Worm (Caenorhabditis elegans) whole organism, L4 larva: ENCODE measurements around the gene T24E12.2.

Experiments used
- D1046.2 ChIP-seq: fragments of 200-800 bp; sonication (Bioruptor generic); IDR thresholded peaks from 2 replicates; pipeline ENCODE4 v1.3.6; 2022; ENCODE audit warnings: missing genetic modification characterization, missing compliant biosample characterization
- F44E2.7 ChIP-seq: fragments of 200-800 bp; sonication (Bioruptor generic); IDR thresholded peaks from 2 replicates; pipeline ENCODE4 v2.1.2; 2022; ENCODE audit warnings: missing genetic modification characterization, missing compliant biosample characterization
- Y105C5A.15 ChIP-seq: fragments of 200-800 bp; sonication (Bioruptor generic); IDR thresholded peaks from 2 replicates; pipeline ENCODE4 v1.3.6; 2022; ENCODE audit warnings: missing genetic modification characterization, missing compliant biosample characterization
- Y48G9A.11 ChIP-seq: fragments of 200-800 bp; sonication (Bioruptor generic); IDR thresholded peaks from 2 replicates; pipeline ENCODE4 v1.3.6; 2022; ENCODE audit warnings: missing genetic modification reagents, missing genetic modification characterization, missing compliant biosample characterization
- ZK337.2 ChIP-seq: fragments of 200-800 bp; sonication (Bioruptor generic); IDR thresholded peaks from 2 replicates; pipeline ENCODE4 v1.3.6; 2022; ENCODE audit warnings: missing genetic modification reagents, missing genetic modification characterization, missing compliant biosample characterization
- aha-1 ChIP-seq: fragments of 150-350 bp; peaks from one replicate; lab custom pipeline; 2014; ENCODE audit warnings: missing biosample characterization, missing genetic modification characterization
- ama-1 ChIP-seq: fragments of 150-350 bp; optimal IDR thresholded peaks from 2 replicates; lab custom pipeline; 2014; ENCODE audit warnings: inconsistent platforms, mixed read lengths
- ceh-28 ChIP-seq: fragments of 150-350 bp; optimal IDR thresholded peaks from 2 replicates; lab custom pipeline; 2014; ENCODE audit warnings: missing biosample characterization, missing genetic modification reagents, missing genetic modification characterization
- ceh-44 ChIP-seq: fragments of 200-800 bp; sonication (Bioruptor generic); IDR thresholded peaks from 2 replicates; pipeline ENCODE4 v1.3.6; 2022; ENCODE audit warnings: missing genetic modification reagents, missing genetic modification characterization, missing compliant biosample characterization
- ces-1 ChIP-seq: fragments of 150-350 bp; sonication (generic microtip); optimal IDR thresholded peaks from 4 replicates; lab custom pipeline; 2014; ENCODE audit warnings: missing biosample characterization, missing genetic modification reagents, missing genetic modification characterization
- ctbp-1 ChIP-seq: fragments of 200-800 bp; sonication (Bioruptor generic); IDR thresholded peaks from 2 replicates; pipeline ENCODE4 v1.3.6; 2022; ENCODE audit warnings: missing genetic modification reagents, missing genetic modification characterization, missing compliant biosample characterization
- dpl-1 ChIP-seq: fragments of 150-350 bp; optimal IDR thresholded peaks from 2 replicates; lab custom pipeline; 2014; ENCODE audit warnings: missing biosample characterization, missing genetic modification reagents, missing genetic modification characterization
- egl-27 ChIP-seq: sonication (generic microtip); optimal IDR thresholded peaks from 3 replicates; lab custom pipeline; 2017; ENCODE audit warnings: missing biosample characterization, missing genetic modification reagents, missing genetic modification characterization
- hlh-11 ChIP-seq: fragments of 200-800 bp; sonication (Bioruptor generic); optimal IDR thresholded peaks from 2 replicates; lab custom pipeline; 2018; ENCODE audit warnings: mild to moderate bottlenecking, missing genetic modification characterization, missing compliant biosample characterization
- jun-1 ChIP-seq: fragments of 150-350 bp; optimal IDR thresholded peaks from 2 replicates; lab custom pipeline; 2014; ENCODE audit warnings: missing biosample characterization, missing genetic modification reagents, missing genetic modification characterization
- lin-15B ChIP-seq: fragments of 150-350 bp; sonication (generic microtip); optimal IDR thresholded peaks from 3 replicates; lab custom pipeline; 2014; ENCODE audit warnings: missing biosample characterization, missing genetic modification characterization
- lir-3 ChIP-seq: sonication (generic microtip); optimal IDR thresholded peaks from 2 replicates; lab custom pipeline; 2016; ENCODE audit warnings: mild to moderate bottlenecking, missing genetic modification characterization, missing compliant biosample characterization
- lsy-2 ChIP-seq, 2 experiments: fragments of 150-350 bp in 1 of 2; sonication (generic microtip) in 1 of 2; optimal IDR thresholded peaks; 2 replicates each; lab custom pipeline; 2014 to 2017; ENCODE audit warnings: missing biosample characterization in 2 of 2, missing genetic modification characterization in 2 of 2
- madf-5 ChIP-seq, 2 experiments: fragments of 200-800 bp; sonication (Bioruptor generic); IDR thresholded peaks; 2 replicates each; pipeline ENCODE4 v1.3.6; 2022; ENCODE audit warnings: missing compliant biosample characterization in 2 of 2, missing genetic modification characterization in 2 of 2
- mdl-1 ChIP-seq, 2 experiments: fragments of 150-350 bp in 1 of 2; sonication (generic microtip) in 1 of 2; optimal IDR thresholded peaks; 2 replicates each; lab custom pipeline; 2014 to 2017; ENCODE audit warnings: missing biosample characterization in 2 of 2, missing genetic modification characterization in 2 of 2
- mdt-29 ChIP-seq: fragments of 200-800 bp; sonication (Bioruptor generic); IDR thresholded peaks from 2 replicates; pipeline ENCODE4 v1.3.6; 2022; ENCODE audit warnings: missing genetic modification reagents, missing genetic modification characterization, missing compliant biosample characterization
- mep-1 ChIP-seq: fragments of 150-350 bp; sonication (generic microtip); optimal IDR thresholded peaks from 3 replicates; lab custom pipeline; 2014; ENCODE audit warnings: missing biosample characterization, missing genetic modification characterization
- nhr-102 ChIP-seq: sonication (generic microtip); optimal IDR thresholded peaks from 2 replicates; lab custom pipeline; 2016; ENCODE audit warnings: mild to moderate bottlenecking, missing genetic modification characterization, moderate library complexity, missing compliant biosample characterization
- nhr-11 ChIP-seq: fragments of 150-350 bp; optimal IDR thresholded peaks from 2 replicates; lab custom pipeline; 2014; ENCODE audit warnings: missing biosample characterization, missing genetic modification characterization
- nhr-237 ChIP-seq: sonication (generic microtip); optimal IDR thresholded peaks from 2 replicates; lab custom pipeline; 2017; ENCODE audit warnings: missing biosample characterization, missing genetic modification characterization
- nhr-28 ChIP-seq: fragments of 150-350 bp; optimal IDR thresholded peaks from 2 replicates; lab custom pipeline; 2014; ENCODE audit warnings: missing biosample characterization, missing genetic modification characterization
- nhr-41 ChIP-seq: fragments of 200-800 bp; sonication (Bioruptor generic); IDR thresholded peaks from 2 replicates; pipeline ENCODE4 v1.3.6; 2022; ENCODE audit warnings: missing genetic modification reagents, missing genetic modification characterization, missing compliant biosample characterization
- nhr-42 ChIP-seq: fragments of 200-800 bp; sonication (Bioruptor generic); IDR thresholded peaks from 2 replicates; pipeline ENCODE4 v1.3.6; 2022; ENCODE audit warnings: missing genetic modification characterization, missing compliant biosample characterization
- nhr-48 ChIP-seq: sonication (generic microtip); optimal IDR thresholded peaks from 2 replicates; lab custom pipeline; 2016; ENCODE audit warnings: mild to moderate bottlenecking, missing genetic modification characterization, missing compliant biosample characterization
- pqm-1 ChIP-seq: sonication (generic microtip); optimal IDR thresholded peaks from 2 replicates; lab custom pipeline; 2017; ENCODE audit warnings: missing biosample characterization, missing genetic modification characterization
- sdz-12 ChIP-seq: fragments of 200-800 bp; sonication (Bioruptor generic); optimal IDR thresholded peaks from 2 replicates; lab custom pipeline; 2018; ENCODE audit warnings: mild to moderate bottlenecking, missing genetic modification characterization, missing compliant biosample characterization
- skn-1 ChIP-seq: fragments of 150-350 bp; optimal IDR thresholded peaks from 2 replicates; lab custom pipeline; 2014; ENCODE audit warnings: missing biosample characterization, missing genetic modification characterization
- tra-1 ChIP-seq: fragments of 200-800 bp; sonication (Bioruptor generic); IDR thresholded peaks from 2 replicates; pipeline ENCODE4 v1.3.6; 2022; ENCODE audit warnings: missing genetic modification reagents, missing genetic modification characterization, missing compliant biosample characterization
- unc-130 ChIP-seq: sonication (generic microtip); optimal IDR thresholded peaks from 2 replicates; lab custom pipeline; 2016; ENCODE audit warnings: missing genetic modification reagents, missing genetic modification characterization, missing compliant biosample characterization
- unc-39 ChIP-seq: sonication (generic microtip); optimal IDR thresholded peaks from 2 replicates; lab custom pipeline; 2017; ENCODE audit warnings: missing biosample characterization, missing genetic modification characterization
- unc-62 ChIP-seq, 3 experiments: fragments of 150-350 bp in 1 of 3; sonication (generic microtip); optimal IDR thresholded peaks in 2 of 3; peaks in 1 of 3; 1 replicate in 1 of 3; 2 replicates in 2 of 3; lab custom pipeline; 2014 to 2017; ENCODE audit warnings: missing biosample characterization in 3 of 3, missing genetic modification characterization in 3 of 3, missing genetic modification reagents in 3 of 3, missing genotype in 1 of 3
- vab-7 ChIP-seq: fragments of 200-800 bp; sonication (Bioruptor generic); IDR thresholded peaks from 2 replicates; pipeline ENCODE4 v1.3.6; 2022; ENCODE audit warnings: missing genetic modification reagents, missing genetic modification characterization, missing compliant biosample characterization

T24E12.2 gene

DNA sequence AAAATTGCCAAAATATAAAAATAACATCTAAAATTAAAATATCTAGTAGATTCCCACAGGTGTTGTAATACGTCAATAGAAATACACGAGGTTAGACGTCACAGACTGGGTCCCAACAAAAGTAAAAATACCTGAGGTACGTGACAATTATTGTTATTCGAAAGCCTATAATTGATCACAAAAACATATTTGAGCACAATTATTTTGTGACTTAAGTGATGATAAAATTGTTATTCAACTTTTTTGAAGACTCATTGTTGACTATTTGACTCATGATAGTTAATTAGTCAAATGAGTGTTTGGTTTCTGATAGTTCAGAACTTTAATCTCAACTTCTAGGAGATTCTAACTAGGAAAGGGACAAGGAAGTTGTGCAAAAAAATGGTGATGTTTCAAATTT, 4.9 kb upstream of the T24E12.2 start:
- TF ChIP-seq mep-1 (tag; lab: Kevin White, UChicago) (no peak), Y48G9A.11 (GFP tag; lab: Robert Waterston, UW) (no peak), hlh-11 (tag; lab: Kevin White, UChicago) (no peak), nhr-41 (no peak), mdl-1 (tag; optimal IDR thresholded peaks at IDR 0.05; lab: Kevin White, UChicago) (no peak), nhr-11 (no peak), madf-5 (GFP tag; IDR thresholded peaks at IDR 0.05; lab: Robert Waterston, UW) (no peak), lsy-2 (tag; optimal IDR thresholded peaks at IDR 0.05; lab: Kevin White, UChicago) (no peak), nhr-42 (GFP tag; lab: Robert Waterston, UW) (no peak), ama-1 (lab: Kevin White, UChicago) (no peak), tra-1 (GFP tag; lab: Robert Waterston, UW) (no peak), nhr-237 (tag; lab: Kevin White, UChicago) (no peak), ZK337.2 (GFP tag; lab: Robert Waterston, UW) (no peak), ces-1 (GFP tag; lab: Kevin White, UChicago) (no peak), D1046.2 (GFP tag; lab: Robert Waterston, UW) (no peak)

DNA sequence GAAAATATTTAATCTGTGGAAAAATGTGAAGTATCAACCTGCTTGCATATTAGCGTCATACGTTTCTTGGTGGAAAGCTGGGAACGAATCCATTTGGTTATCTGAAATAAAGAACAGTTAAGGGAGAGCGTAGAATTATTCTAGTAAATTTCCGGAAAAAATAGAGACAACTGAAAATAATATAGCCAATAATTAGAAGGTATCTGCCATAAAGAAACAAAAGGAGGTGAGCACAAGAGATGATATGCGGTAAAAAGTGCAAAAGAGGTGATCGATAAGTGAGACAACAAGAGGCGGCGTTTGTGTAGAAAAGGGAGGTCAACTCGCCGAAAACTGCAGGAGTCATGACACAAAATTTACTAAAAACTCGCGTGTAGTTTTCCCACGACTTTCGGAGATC, 3.3 kb upstream of the T24E12.2 start, which contains the start of gene T24E12.11:
Gene T24E12.11 (minus strand): TSS at position 101 of the 400 bp plus-strand sequence.
- TF ChIP-seq Y105C5A.15 (GFP tag; lab: Robert Waterston, UW): no peak
- TF ChIP-seq lir-3: no peak
- TF ChIP-seq skn-1 (tag; lab: Kevin White, UChicago): no peak
- TF ChIP-seq nhr-28 (tag; lab: Kevin White, UChicago): no peak
- TF ChIP-seq mdt-29: no peak
- TF ChIP-seq nhr-102 (tag; lab: Kevin White, UChicago): no peak
- TF ChIP-seq ces-1 (GFP tag; lab: Kevin White, UChicago): no peak
- no peak for TF ChIP-seq pqm-1 (tag; lab: Kevin White, UChicago)
- no peak for TF ChIP-seq F44E2.7 (GFP tag; lab: Robert Waterston, UW)
- no peak for TF ChIP-seq madf-5 (GFP tag; IDR thresholded peaks at IDR 0.05; lab: Robert Waterston, UW)
- TF ChIP-seq unc-62 (GFP tag; optimal IDR thresholded peaks at IDR 0.05 in 1 of 2; lab: Kevin White, UChicago): no peak
- TF ChIP-seq unc-62 (tag; optimal IDR thresholded peaks at IDR 0.05; lab: Kevin White, UChicago): no peak
- no peak for TF ChIP-seq nhr-48 (tag; lab: Kevin White, UChicago)
- no peak for TF ChIP-seq ctbp-1 (GFP tag; lab: Robert Waterston, UW)
- no peak for TF ChIP-seq egl-27 (tag; lab: Kevin White, UChicago)
- no peak for TF ChIP-seq unc-39 (tag; lab: Kevin White, UChicago)
- TF ChIP-seq unc-130 (GFP tag; lab: Kevin White, UChicago): no peak

DNA sequence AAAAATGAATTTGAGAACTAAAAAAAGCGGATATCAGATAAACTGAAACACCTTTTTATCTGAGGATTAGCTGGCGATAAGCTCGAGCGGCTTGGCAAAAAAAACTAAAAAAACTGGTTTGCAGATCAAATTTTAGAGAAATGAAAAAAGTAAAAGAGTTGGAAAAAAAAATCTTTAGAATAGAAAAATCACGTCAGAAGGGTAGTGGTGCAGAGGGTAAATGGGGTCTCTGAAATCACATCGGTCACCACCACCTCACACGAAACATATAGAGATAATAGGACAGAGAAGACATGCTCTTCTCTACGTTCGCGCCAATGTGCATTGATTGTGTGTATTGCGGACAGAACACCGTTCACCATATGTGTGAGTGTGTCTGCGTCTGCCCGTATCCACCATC, 1.5 kb upstream of the T24E12.2 start:
- TF ChIP-seq ceh-28: no peak
- TF ChIP-seq sdz-12 (GFP tag; lab: Kevin White, UChicago): no peak
- no peak for TF ChIP-seq dpl-1 (GFP tag; lab: Kevin White, UChicago)
- peak; percentile 74 for TF ChIP-seq aha-1
- TF ChIP-seq, all 104 proteins: peak for 1

DNA sequence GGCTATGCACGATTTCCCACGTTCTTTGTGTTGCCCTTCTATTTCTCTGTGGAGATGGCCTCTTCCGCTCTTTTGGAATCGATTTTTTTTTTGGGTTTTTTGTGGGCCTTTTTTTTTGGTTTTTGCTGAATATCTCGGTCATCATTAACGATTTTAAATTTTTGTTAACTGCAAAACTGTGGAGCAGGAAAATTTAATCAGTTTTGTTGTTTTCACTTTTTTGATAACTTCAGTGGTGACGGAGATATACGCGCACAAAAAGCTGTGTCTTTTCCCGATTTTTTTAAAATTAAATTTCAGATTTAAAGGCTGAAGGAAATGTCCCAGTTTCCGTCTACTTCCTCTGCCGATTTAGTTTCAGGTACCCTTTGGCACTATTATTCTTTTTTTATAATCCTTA, 2.5 kb downstream of the T24E12.2 start, which contains the start of gene T24E12.1:
Gene T24E12.1 (plus strand): TSS at position 301 of the 400 bp plus-strand sequence.
- TF ChIP-seq lin-15B (tag; lab: Kevin White, UChicago) (no peak), jun-1 (no peak), ceh-44 (no peak), vab-7 (no peak)
